Worm (Caenorhabditis elegans): ENCODE measurements around the gene vit-6.

- TF ChIP-seq W03F9.2 (tag; optimal IDR thresholded peaks at IDR 0.05): no peak
- no peak for TF ChIP-seq him-1 (tag; optimal IDR thresholded peaks at IDR 0.05)
- TF ChIP-seq dao-5 (tag; optimal IDR thresholded peaks at IDR 0.05): no peak
These were observed 49.2 kb upstream of the vit-6 start, which contains the start of gene C07G1.7 for ce11 chrIV:8211747-8212146.

All from whole organism, L4/young adult.